Worm (Caenorhabditis elegans) whole organism, young adult: ENCODE results near the gene mrpl-53.

Experiments
- D2030.7 ChIP-seq: fragments of 200-800 bp; sonication (Bioruptor generic); IDR thresholded peaks from 2 replicates; pipeline ENCODE4 v1.3.6; 2022; ENCODE audit warnings: missing genetic modification reagents, missing genetic modification characterization, missing compliant biosample characterization
- F22D6.2 ChIP-seq: sonication (generic microtip); optimal IDR thresholded peaks from 2 replicates; lab custom pipeline; 2016; ENCODE audit warnings: mild to moderate bottlenecking, missing genetic modification characterization, missing compliant biosample characterization
- F23B12.7 ChIP-seq: sonication (generic microtip); optimal IDR thresholded peaks from 2 replicates; lab custom pipeline; 2017; ENCODE audit warnings: missing genetic modification characterization, mild to moderate bottlenecking, missing compliant biosample characterization, antibody characterized with exemption, moderate library complexity; ENCODE audit not compliant: insufficient read depth
- F33H1.4 ChIP-seq: fragments of 200-800 bp; sonication (Bioruptor generic); IDR thresholded peaks from 2 replicates; pipeline ENCODE4 v1.3.6; 2022; ENCODE audit warnings: missing genetic modification reagents, missing genetic modification characterization, missing compliant biosample characterization
- F37B4.10 ChIP-seq: fragments of 200-800 bp; sonication (Bioruptor generic); IDR thresholded peaks from 2 replicates; pipeline ENCODE4 v1.3.6; 2022; ENCODE audit warnings: missing genetic modification characterization, missing compliant biosample characterization
- F49E8.2 ChIP-seq: sonication (generic microtip); optimal IDR thresholded peaks from 3 replicates; lab custom pipeline; 2017; ENCODE audit warnings: missing genetic modification characterization, mild to moderate bottlenecking, missing compliant biosample characterization, antibody characterized with exemption, moderate library complexity; ENCODE audit not compliant: insufficient read depth
- F52B5.7 ChIP-seq: sonication (generic microtip); optimal IDR thresholded peaks from 2 replicates; lab custom pipeline; 2016; ENCODE audit warnings: mild to moderate bottlenecking, missing genetic modification characterization, missing compliant biosample characterization
- F57C9.4 ChIP-seq: sonication (generic microtip); optimal IDR thresholded peaks from 2 replicates; lab custom pipeline; 2017; ENCODE audit warnings: mild to moderate bottlenecking, missing genetic modification characterization, missing compliant biosample characterization
- K11D2.4 ChIP-seq: fragments of 200-800 bp; sonication (Bioruptor generic); IDR thresholded peaks from 2 replicates; pipeline ENCODE4 v1.3.6; 2022; ENCODE audit warnings: missing genetic modification reagents, missing genetic modification characterization, missing compliant biosample characterization
- Y53G8AR.9 ChIP-seq: fragments of 200-800 bp; sonication (Bioruptor generic); conservative IDR thresholded peaks from 2 replicates; pipeline ENCODE4 v1.3.6; 2022; ENCODE audit warnings: missing genetic modification reagents, missing genetic modification characterization, missing compliant biosample characterization
- Y56A3A.18 ChIP-seq: fragments of 200-800 bp; sonication (Bioruptor generic); IDR thresholded peaks from 2 replicates; pipeline ENCODE4 v1.3.6; 2022; ENCODE audit warnings: missing genetic modification reagents, missing genetic modification characterization, missing compliant biosample characterization
- Y67H2A.10 ChIP-seq: fragments of 200-800 bp; sonication (Bioruptor generic); conservative IDR thresholded peaks from 2 replicates; pipeline ENCODE4 v1.3.6; 2022; ENCODE audit warnings: missing genetic modification reagents, missing genetic modification characterization, missing compliant biosample characterization
- atf-7 ChIP-seq: sonication (generic microtip); optimal IDR thresholded peaks from 2 replicates; lab custom pipeline; 2017; ENCODE audit warnings: mild to moderate bottlenecking, missing genetic modification characterization, missing compliant biosample characterization
- attf-3 ChIP-seq: fragments of 200-800 bp; sonication (Bioruptor generic); conservative IDR thresholded peaks from 2 replicates; pipeline ENCODE4 v1.3.6; 2022; ENCODE audit warnings: missing genetic modification reagents, missing genetic modification characterization, missing compliant biosample characterization
- ccch-3 ChIP-seq: fragments of 200-800 bp; sonication (Bioruptor generic); optimal IDR thresholded peaks from 2 replicates; lab custom pipeline; 2018; ENCODE audit warnings: mild to moderate bottlenecking, missing genetic modification characterization, missing compliant biosample characterization
- ceh-100 ChIP-seq: fragments of 200-800 bp; sonication (Bioruptor generic); IDR thresholded peaks from 2 replicates; pipeline ENCODE4 v1.3.6; 2022; ENCODE audit warnings: missing genetic modification reagents, missing genetic modification characterization, missing compliant biosample characterization
- ceh-40 ChIP-seq: fragments of 200-800 bp; sonication (Bioruptor generic); IDR thresholded peaks from 2 replicates; pipeline ENCODE4 v1.3.6; 2022; ENCODE audit warnings: missing genetic modification characterization, missing compliant biosample characterization
- ceh-79 ChIP-seq: sonication (generic microtip); optimal IDR thresholded peaks from 2 replicates; lab custom pipeline; 2017; ENCODE audit warnings: mild to moderate bottlenecking, missing genetic modification characterization, missing compliant biosample characterization
- dox-1 ChIP-seq: fragments of 200-800 bp; sonication (Bioruptor generic); IDR thresholded peaks from 2 replicates; pipeline ENCODE4 v1.3.6; 2022; ENCODE audit warnings: missing genetic modification reagents, missing genetic modification characterization, missing compliant biosample characterization
- egl-44 ChIP-seq: fragments of 200-800 bp; sonication (Bioruptor generic); IDR thresholded peaks from 2 replicates; pipeline ENCODE4 v1.3.6; 2022; ENCODE audit warnings: missing genetic modification reagents, missing genetic modification characterization, missing compliant biosample characterization
- hlh-12 ChIP-seq: sonication (generic microtip); optimal IDR thresholded peaks from 2 replicates; lab custom pipeline; 2016; ENCODE audit warnings: missing genetic modification characterization, missing compliant biosample characterization
- hmg-20 ChIP-seq: fragments of 200-800 bp; sonication (Bioruptor generic); IDR thresholded peaks from 2 replicates; pipeline ENCODE4 v1.3.6; 2022; ENCODE audit warnings: missing genetic modification reagents, missing genetic modification characterization, missing compliant biosample characterization
- madf-10 ChIP-seq: sonication (generic microtip); optimal IDR thresholded peaks from 2 replicates; lab custom pipeline; 2016; ENCODE audit warnings: mild to moderate bottlenecking, missing genetic modification characterization, missing compliant biosample characterization
- mel-28 ChIP-seq: sonication (generic microtip); optimal IDR thresholded peaks from 2 replicates; lab custom pipeline; 2016; ENCODE audit warnings: borderline replicate concordance, mild to moderate bottlenecking, missing genetic modification characterization, missing compliant biosample characterization
- nhr-179 ChIP-seq: sonication (generic microtip); optimal IDR thresholded peaks from 2 replicates; lab custom pipeline; 2016; ENCODE audit warnings: mild to moderate bottlenecking, missing genetic modification characterization, missing compliant biosample characterization
- nhr-80 ChIP-seq: sonication (generic microtip); optimal IDR thresholded peaks from 2 replicates; lab custom pipeline; 2016; ENCODE audit warnings: missing genetic modification characterization, missing compliant biosample characterization
- nhr-90 ChIP-seq: sonication (generic microtip); optimal IDR thresholded peaks from 2 replicates; lab custom pipeline; 2016; ENCODE audit warnings: missing genotype, mild to moderate bottlenecking, missing genetic modification characterization, missing compliant biosample characterization
- pha-4 ChIP-seq: fragments of 150-350 bp; sonication (generic microtip); optimal IDR thresholded peaks from 2 replicates; lab custom pipeline; 2014; ENCODE audit warnings: missing biosample characterization, missing genetic modification reagents, missing genetic modification characterization
- repo-1 ChIP-seq: sonication (generic microtip); optimal IDR thresholded peaks from 2 replicates; lab custom pipeline; 2017; ENCODE audit warnings: mild to moderate bottlenecking, missing genetic modification characterization, missing compliant biosample characterization
- rpc-1 ChIP-seq, 2 experiments: fragments of 150-350 bp in 1 of 2; sonication (generic microtip) in 1 of 2; optimal IDR thresholded peaks; 2 replicates each; lab custom pipeline; 2014 to 2018; ENCODE audit warnings: missing biosample characterization in 1 of 2, missing genetic modification characterization in 1 of 2, missing genetic modification reagents in 1 of 2, missing genotype in 1 of 2
- sea-2 ChIP-seq: fragments of 200-800 bp; sonication (Bioruptor generic); IDR thresholded peaks from 2 replicates; pipeline ENCODE4 v1.3.6; 2022; ENCODE audit warnings: missing genetic modification characterization, missing compliant biosample characterization
- snpc-1.1 ChIP-seq: sonication (generic microtip); optimal IDR thresholded peaks from 2 replicates; lab custom pipeline; 2017; ENCODE audit warnings: missing genetic modification characterization, mild to moderate bottlenecking, missing compliant biosample characterization, antibody characterized with exemption, moderate library complexity, missing genotype, missing genetic modification reagents; ENCODE audit not compliant: insufficient read depth
- snpc-1.3 ChIP-seq: sonication (generic microtip); optimal IDR thresholded peaks from 2 replicates; lab custom pipeline; 2017; ENCODE audit warnings: missing genetic modification characterization, mild to moderate bottlenecking, missing compliant biosample characterization, antibody characterized with exemption, moderate library complexity, missing genotype, missing genetic modification reagents; ENCODE audit not compliant: insufficient read depth
- somi-1 ChIP-seq: fragments of 200-800 bp; sonication (Bioruptor generic); optimal IDR thresholded peaks from 2 replicates; lab custom pipeline; 2018; ENCODE audit warnings: mild to moderate bottlenecking, missing genetic modification characterization, missing compliant biosample characterization
- zfh-2 ChIP-seq: fragments of 200-800 bp; sonication (Bioruptor generic); conservative IDR thresholded peaks from 2 replicates; pipeline ENCODE4 v1.3.6; 2022; ENCODE audit warnings: missing genetic modification reagents, missing genetic modification characterization, missing compliant biosample characterization
- zim-3 ChIP-seq: sonication (generic microtip); optimal IDR thresholded peaks from 2 replicates; lab custom pipeline; 2017; ENCODE audit warnings: mild to moderate bottlenecking, missing genetic modification characterization, moderate library complexity, missing compliant biosample characterization
- ztf-22 ChIP-seq: fragments of 200-800 bp; sonication (Bioruptor generic); optimal IDR thresholded peaks from 2 replicates; lab custom pipeline; 2018; ENCODE audit warnings: mild to moderate bottlenecking, missing genetic modification characterization, moderate library complexity, missing compliant biosample characterization
- ztf-26 ChIP-seq: sonication (generic microtip); optimal IDR thresholded peaks from 2 replicates; lab custom pipeline; 2017; ENCODE audit warnings: missing genetic modification characterization, missing compliant biosample characterization

mrpl-53 gene

ce11 chrII:9607137-9607536, 9.7 kb downstream of the mrpl-53 start:
- TF ChIP-seq pha-4 (tag; lab: Kevin White, UChicago) (peak; percentile 19), nhr-80 (tag; lab: Kevin White, UChicago) (peak; percentile 15), F33H1.4 (GFP tag; lab: Robert Waterston, UW) (no peak)

ce11 chrII:9609296-9609695, 11.9 kb downstream of the mrpl-53 start, which contains the start of gene pap-2:
pap-2 (minus strand) TSS chrII:9609396.
- TF ChIP-seq F22D6.2 (tag; lab: Kevin White, UChicago) (no peak), F49E8.2 (tag; lab: Kevin White, UChicago) (no peak), madf-10 (tag; lab: Kevin White, UChicago) (no peak), nhr-90 (tag; lab: Kevin White, UChicago) (no peak), snpc-1.1 (tag; lab: Kevin White, UChicago) (no peak), F37B4.10 (GFP tag; lab: Robert Waterston, UW) (no peak), ztf-22 (GFP tag; lab: Kevin White, UChicago) (no peak), hlh-12 (tag; lab: Kevin White, UChicago) (no peak), zim-3 (tag; lab: Kevin White, UChicago) (no peak), ceh-40 (GFP tag; lab: Robert Waterston, UW) (no peak), sea-2 (no peak), nhr-179 (tag; lab: Kevin White, UChicago) (no peak), ceh-100 (GFP tag; lab: Robert Waterston, UW) (no peak), rpc-1 (optimal IDR thresholded peaks at IDR 0.05; lab: Kevin White, UChicago) (no peak), rpc-1 (tag; optimal IDR thresholded peaks at IDR 0.05; lab: Kevin White, UChicago) (no peak)

- TF ChIP-seq mel-28 (tag; lab: Kevin White, UChicago): no peak
- no peak for TF ChIP-seq Y56A3A.18 (GFP tag; lab: Robert Waterston, UW)
- no peak for TF ChIP-seq ceh-79 (tag; lab: Kevin White, UChicago)
- no peak for TF ChIP-seq hmg-20 (GFP tag; lab: Robert Waterston, UW)
Measured at ce11 chrII:9611347-9611923, 14.0 kb downstream of the mrpl-53 start, which contains the start of the genes T15H9.5 and T15H9.4. T15H9.5 (minus strand) TSS chrII:9611447. T15H9.4 (plus strand) TSS chrII:9611873.

- TF ChIP-seq D2030.7 (GFP tag; lab: Robert Waterston, UW) (no peak), dox-1 (GFP tag; lab: Robert Waterston, UW) (no peak), ccch-3 (GFP tag; lab: Kevin White, UChicago) (no peak), repo-1 (no peak), atf-7 (no peak), Y53G8AR.9 (GFP tag; lab: Robert Waterston, UW) (no peak), somi-1 (GFP tag; lab: Kevin White, UChicago) (no peak)
Measured at ce11 chrII:9614728-9615127, 17.3 kb downstream of the mrpl-53 start, which contains the start of gene hlh-6. hlh-6 (minus strand) TSS chrII:9614828.

- TF ChIP-seq K11D2.4 (GFP tag; lab: Robert Waterston, UW) (no peak), egl-44 (GFP tag; lab: Robert Waterston, UW) (peak; percentile 9; the same call in 1 of the 2 replicates), ztf-26 (tag; lab: Kevin White, UChicago) (no peak), F23B12.7 (tag; lab: Kevin White, UChicago) (no peak), zim-3 (tag; lab: Kevin White, UChicago) (no peak), F57C9.4 (tag; lab: Kevin White, UChicago) (no peak), zfh-2 (GFP tag; lab: Robert Waterston, UW) (no peak), F49E8.2 (tag; lab: Kevin White, UChicago) (no peak), somi-1 (GFP tag; lab: Kevin White, UChicago) (no peak), F52B5.7 (peak; percentile 22), nhr-90 (tag; lab: Kevin White, UChicago) (peak; percentile 24), sea-2 (no peak), Y67H2A.10 (GFP tag; lab: Robert Waterston, UW) (no peak), attf-3 (GFP tag; lab: Robert Waterston, UW) (no peak; the same call in 1 of the 2 replicates), snpc-1.3 (tag; lab: Kevin White, UChicago) (no peak)
Measured at ce11 chrII:9617039-9617901, 19.8 kb downstream of the mrpl-53 start, which contains the start of gene hal-3. hal-3 (minus strand) TSS chrII:9617125.
